Worm (Caenorhabditis elegans): ENCODE measurements around the gene cct-6.

ce11 chrIII:5874664-5875417 is 19.4 kb upstream of the cct-6 start:
- TF ChIP-seq klf-2 (GFP tag; conservative IDR thresholded peaks at IDR 0.05) = no peak
- no peak for TF ChIP-seq cog-1 (tag; optimal IDR thresholded peaks at IDR 0.05)
- TF ChIP-seq tab-1 (GFP tag; IDR thresholded peaks at IDR 0.05) = no peak
